Worm (Caenorhabditis elegans) whole organism, young adult: ENCODE measurements around the gene F18E9.7.

Experiments
- F39B2.1 ChIP-seq: fragments of 200-800 bp; sonication (Bioruptor generic); IDR thresholded peaks from 2 replicates; pipeline ENCODE4 v1.3.6; 2022; ENCODE audit warnings: missing genetic modification reagents, missing genetic modification characterization, missing compliant biosample characterization
- K11D2.4 ChIP-seq: fragments of 200-800 bp; sonication (Bioruptor generic); IDR thresholded peaks from 2 replicates; pipeline ENCODE4 v1.3.6; 2022; ENCODE audit warnings: missing genetic modification reagents, missing genetic modification characterization, missing compliant biosample characterization
- K12H6.12 ChIP-seq: fragments of 200-800 bp; sonication (Bioruptor generic); optimal IDR thresholded peaks from 2 replicates; lab custom pipeline; 2018; ENCODE audit warnings: mild to moderate bottlenecking, missing genetic modification characterization, missing compliant biosample characterization
- T07F8.4 ChIP-seq: sonication (generic microtip); optimal IDR thresholded peaks from 2 replicates; lab custom pipeline; 2016; ENCODE audit warnings: mild to moderate bottlenecking, missing genetic modification characterization, moderate library complexity, missing compliant biosample characterization
- Y53G8AR.9 ChIP-seq: fragments of 200-800 bp; sonication (Bioruptor generic); conservative IDR thresholded peaks from 2 replicates; pipeline ENCODE4 v1.3.6; 2022; ENCODE audit warnings: missing genetic modification reagents, missing genetic modification characterization, missing compliant biosample characterization
- Y56A3A.18 ChIP-seq: fragments of 200-800 bp; sonication (Bioruptor generic); IDR thresholded peaks from 2 replicates; pipeline ENCODE4 v1.3.6; 2022; ENCODE audit warnings: missing genetic modification reagents, missing genetic modification characterization, missing compliant biosample characterization
- Y79H2A.3 ChIP-seq: fragments of 200-800 bp; sonication (Bioruptor generic); conservative IDR thresholded peaks from 2 replicates; pipeline ENCODE4 v1.3.6; 2022; ENCODE audit warnings: missing genetic modification reagents, missing genetic modification characterization, missing compliant biosample characterization
- ZK185.1 ChIP-seq: sonication (generic microtip); optimal IDR thresholded peaks from 2 replicates; lab custom pipeline; 2016; ENCODE audit warnings: mild to moderate bottlenecking, missing genetic modification characterization, missing compliant biosample characterization; ENCODE audit not compliant: poor library complexity, severe bottlenecking
- athp-1 ChIP-seq: sonication (generic microtip); optimal IDR thresholded peaks from 2 replicates; lab custom pipeline; 2017; ENCODE audit warnings: mild to moderate bottlenecking, missing genetic modification characterization, missing compliant biosample characterization
- attf-3 ChIP-seq: fragments of 200-800 bp; sonication (Bioruptor generic); conservative IDR thresholded peaks from 2 replicates; pipeline ENCODE4 v1.3.6; 2022; ENCODE audit warnings: missing genetic modification reagents, missing genetic modification characterization, missing compliant biosample characterization
- attf-6 ChIP-seq: fragments of 200-800 bp; sonication (Bioruptor generic); IDR thresholded peaks from 2 replicates; pipeline ENCODE4 v1.3.6; 2022; ENCODE audit warnings: missing genetic modification reagents, missing genetic modification characterization, missing compliant biosample characterization
- cebp-1 ChIP-seq, 2 experiments: fragments of 200-800 bp in 1 of 2; sonication (Bioruptor generic) in 1 of 2; sonication (generic microtip) in 1 of 2; IDR thresholded peaks in 1 of 2; optimal IDR thresholded peaks in 1 of 2; 2 replicates each; pipeline versions ENCODE4 v1.3.6 to Lab custom; 2017 to 2022; ENCODE audit warnings: missing compliant biosample characterization in 2 of 2, missing genetic modification characterization in 2 of 2, mild to moderate bottlenecking in 1 of 2, missing genetic modification reagents in 1 of 2, moderate library complexity in 1 of 2
- cebp-2 ChIP-seq: fragments of 200-800 bp; sonication (Bioruptor generic); IDR thresholded peaks from 2 replicates; pipeline ENCODE4 v1.3.6; 2022; ENCODE audit warnings: missing genetic modification characterization, missing compliant biosample characterization
- ceh-100 ChIP-seq: fragments of 200-800 bp; sonication (Bioruptor generic); IDR thresholded peaks from 2 replicates; pipeline ENCODE4 v1.3.6; 2022; ENCODE audit warnings: missing genetic modification reagents, missing genetic modification characterization, missing compliant biosample characterization
- ceh-79 ChIP-seq: sonication (generic microtip); optimal IDR thresholded peaks from 2 replicates; lab custom pipeline; 2017; ENCODE audit warnings: mild to moderate bottlenecking, missing genetic modification characterization, missing compliant biosample characterization
- dpff-1 ChIP-seq: sonication (generic microtip); optimal IDR thresholded peaks from 2 replicates; lab custom pipeline; 2017; ENCODE audit warnings: mild to moderate bottlenecking, missing genetic modification characterization, missing compliant biosample characterization
- egl-18 ChIP-seq: fragments of 200-800 bp; sonication (Bioruptor generic); IDR thresholded peaks from 2 replicates; pipeline ENCODE4 v1.3.6; 2022; ENCODE audit warnings: missing genetic modification reagents, missing genetic modification characterization, missing compliant biosample characterization
- egl-44 ChIP-seq: fragments of 200-800 bp; sonication (Bioruptor generic); IDR thresholded peaks from 2 replicates; pipeline ENCODE4 v1.3.6; 2022; ENCODE audit warnings: missing genetic modification reagents, missing genetic modification characterization, missing compliant biosample characterization
- egrh-3 ChIP-seq: fragments of 200-800 bp; sonication (Bioruptor generic); IDR thresholded peaks from 2 replicates; pipeline ENCODE4 v1.3.6; 2022; ENCODE audit warnings: missing genetic modification reagents, missing genetic modification characterization, missing compliant biosample characterization
- hlh-12 ChIP-seq: sonication (generic microtip); optimal IDR thresholded peaks from 2 replicates; lab custom pipeline; 2016; ENCODE audit warnings: missing genetic modification characterization, missing compliant biosample characterization
- hlh-26 ChIP-seq: fragments of 200-800 bp; sonication (Bioruptor generic); conservative IDR thresholded peaks from 2 replicates; pipeline ENCODE4 v1.3.6; 2022; ENCODE audit warnings: missing genetic modification reagents, missing genetic modification characterization, missing compliant biosample characterization
- hmg-1.2 ChIP-seq: fragments of 200-800 bp; sonication (Bioruptor generic); IDR thresholded peaks from 2 replicates; pipeline ENCODE4 v1.3.6; 2022; ENCODE audit warnings: missing genetic modification reagents, missing genetic modification characterization, missing compliant biosample characterization
- hrde-1 ChIP-seq: sonication (generic microtip); optimal IDR thresholded peaks from 2 replicates; lab custom pipeline; 2016; ENCODE audit warnings: missing genetic modification characterization, mild to moderate bottlenecking, missing compliant biosample characterization, moderate library complexity, missing genotype, missing genetic modification reagents, borderline replicate concordance
- lag-1 ChIP-seq: fragments of 200-800 bp; sonication (Bioruptor generic); IDR thresholded peaks from 2 replicates; pipeline ENCODE4 v1.3.6; 2022; ENCODE audit warnings: missing genetic modification reagents, missing genetic modification characterization, missing compliant biosample characterization
- let-607 ChIP-seq, 2 experiments: fragments of 200-800 bp in 1 of 2; sonication (Bioruptor generic) in 1 of 2; sonication (generic microtip) in 1 of 2; optimal IDR thresholded peaks; 2 replicates each; lab custom pipeline; 2016 to 2018; ENCODE audit warnings: mild to moderate bottlenecking in 2 of 2, missing compliant biosample characterization in 2 of 2, missing genetic modification characterization in 2 of 2, moderate library complexity in 2 of 2, missing genotype in 1 of 2
- lsy-27 ChIP-seq: sonication (generic microtip); optimal IDR thresholded peaks from 2 replicates; lab custom pipeline; 2017; ENCODE audit warnings: missing genetic modification characterization, mild to moderate bottlenecking, missing compliant biosample characterization, antibody characterized with exemption, missing genotype, borderline replicate concordance; ENCODE audit not compliant: insufficient read depth
- madf-10 ChIP-seq: sonication (generic microtip); optimal IDR thresholded peaks from 2 replicates; lab custom pipeline; 2016; ENCODE audit warnings: mild to moderate bottlenecking, missing genetic modification characterization, missing compliant biosample characterization
- mcd-1 ChIP-seq: fragments of 200-800 bp; sonication (Bioruptor generic); IDR thresholded peaks from 2 replicates; pipeline ENCODE4 v1.3.6; 2022; ENCODE audit warnings: missing genetic modification reagents, missing genetic modification characterization, missing compliant biosample characterization
- mel-28 ChIP-seq: sonication (generic microtip); optimal IDR thresholded peaks from 2 replicates; lab custom pipeline; 2016; ENCODE audit warnings: borderline replicate concordance, mild to moderate bottlenecking, missing genetic modification characterization, missing compliant biosample characterization
- nhr-27 ChIP-seq: fragments of 200-800 bp; sonication (Bioruptor generic); optimal IDR thresholded peaks from 2 replicates; lab custom pipeline; 2018; ENCODE audit warnings: mild to moderate bottlenecking, missing genetic modification characterization, moderate library complexity, missing compliant biosample characterization
- nhr-80 ChIP-seq: sonication (generic microtip); optimal IDR thresholded peaks from 2 replicates; lab custom pipeline; 2016; ENCODE audit warnings: missing genetic modification characterization, missing compliant biosample characterization
- nhr-90 ChIP-seq: sonication (generic microtip); optimal IDR thresholded peaks from 2 replicates; lab custom pipeline; 2016; ENCODE audit warnings: missing genotype, mild to moderate bottlenecking, missing genetic modification characterization, missing compliant biosample characterization
- rec-8 ChIP-seq, 2 experiments: sonication (generic microtip); optimal IDR thresholded peaks; 2 replicates each; lab custom pipeline; 2016; ENCODE audit warnings: mild to moderate bottlenecking in 2 of 2, missing genetic modification characterization in 2 of 2, missing genetic modification reagents in 2 of 2, missing genotype in 2 of 2, missing biosample characterization in 1 of 2, missing compliant biosample characterization in 1 of 2, moderate library complexity in 1 of 2
- rpc-1 ChIP-seq, 2 experiments: fragments of 150-350 bp in 1 of 2; sonication (generic microtip) in 1 of 2; optimal IDR thresholded peaks; 2 replicates each; lab custom pipeline; 2014 to 2018; ENCODE audit warnings: missing biosample characterization in 1 of 2, missing genetic modification characterization in 1 of 2, missing genetic modification reagents in 1 of 2, missing genotype in 1 of 2
- snpc-1.3 ChIP-seq: sonication (generic microtip); optimal IDR thresholded peaks from 2 replicates; lab custom pipeline; 2017; ENCODE audit warnings: missing genetic modification characterization, mild to moderate bottlenecking, missing compliant biosample characterization, antibody characterized with exemption, moderate library complexity, missing genotype, missing genetic modification reagents; ENCODE audit not compliant: insufficient read depth
- somi-1 ChIP-seq: fragments of 200-800 bp; sonication (Bioruptor generic); optimal IDR thresholded peaks from 2 replicates; lab custom pipeline; 2018; ENCODE audit warnings: mild to moderate bottlenecking, missing genetic modification characterization, missing compliant biosample characterization
- sptf-2 ChIP-seq: fragments of 200-800 bp; sonication (Bioruptor generic); optimal IDR thresholded peaks from 2 replicates; lab custom pipeline; 2018; ENCODE audit warnings: mild to moderate bottlenecking, missing genetic modification characterization, missing compliant biosample characterization
- tlf-1 ChIP-seq: fragments of 200-800 bp; sonication (Bioruptor generic); optimal IDR thresholded peaks from 2 replicates; lab custom pipeline; 2018; ENCODE audit warnings: mild to moderate bottlenecking, missing genetic modification characterization, missing compliant biosample characterization
- zfh-2 ChIP-seq: fragments of 200-800 bp; sonication (Bioruptor generic); conservative IDR thresholded peaks from 2 replicates; pipeline ENCODE4 v1.3.6; 2022; ENCODE audit warnings: missing genetic modification reagents, missing genetic modification characterization, missing compliant biosample characterization
- ztf-18 ChIP-seq: sonication (generic microtip); optimal IDR thresholded peaks from 2 replicates; lab custom pipeline; 2016; ENCODE audit warnings: missing genotype, mild to moderate bottlenecking, missing genetic modification characterization, missing compliant biosample characterization

The F18E9.7 gene

DNA sequence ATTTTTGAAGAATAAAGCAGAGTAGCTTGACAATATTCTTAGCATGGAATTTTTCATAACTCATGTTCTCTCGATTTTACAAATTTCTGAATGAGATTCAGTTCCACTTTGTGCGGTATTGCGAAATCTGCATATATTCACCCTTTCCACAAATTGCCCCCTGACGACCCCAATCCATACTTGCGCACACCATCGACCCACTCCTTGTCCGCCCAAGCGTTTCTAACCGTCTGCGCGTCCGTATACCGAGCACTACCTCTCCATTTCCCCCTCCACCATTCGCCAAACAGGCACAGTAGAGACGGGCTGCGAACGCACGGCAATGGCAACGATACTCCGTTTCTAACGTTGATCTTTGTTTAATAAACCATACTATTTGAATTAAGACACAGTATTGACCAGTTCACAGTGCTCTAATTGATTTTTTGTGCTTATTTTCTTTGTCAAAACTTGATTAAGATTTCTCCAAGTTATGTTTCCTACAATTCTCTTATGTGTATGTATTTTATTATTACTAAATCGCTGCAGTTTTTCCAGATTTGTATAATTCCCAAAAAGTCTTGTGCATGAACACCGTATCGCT lies 40.8 kb downstream of the F18E9.7 start, which contains the start of gene utx-1 (continued):
- TF ChIP-seq cebp-1 (GFP tag; IDR thresholded peaks at IDR 0.05; lab: Robert Waterston, UW) (peak; percentile 86), cebp-1 (tag; optimal IDR thresholded peaks at IDR 0.05; lab: Kevin White, UChicago) (peak; percentile 98), rpc-1 (optimal IDR thresholded peaks at IDR 0.05; lab: Kevin White, UChicago) (no peak), rpc-1 (tag; optimal IDR thresholded peaks at IDR 0.05; lab: Kevin White, UChicago) (no peak), dpff-1 (no peak), mel-28 (tag; lab: Kevin White, UChicago) (no peak), let-607 (tag; optimal IDR thresholded peaks at IDR 0.05; lab: Kevin White, UChicago) (no peak), F39B2.1 (no peak), ztf-18 (tag; lab: Kevin White, UChicago) (peak; percentile 9), ceh-100 (GFP tag; lab: Robert Waterston, UW) (no peak), Y53G8AR.9 (GFP tag; lab: Robert Waterston, UW) (no peak), cebp-2 (GFP tag; lab: Robert Waterston, UW) (no peak), lag-1 (GFP tag; lab: Robert Waterston, UW) (no peak), nhr-80 (tag; lab: Kevin White, UChicago) (no peak), ZK185.1 (peak; percentile 16), hlh-26 (no peak), Y56A3A.18 (no peak), attf-3 (peak; percentile 78), hmg-1.2 (peak; percentile 83; the same call in 1 of the 2 replicates), egl-44 (GFP tag; lab: Robert Waterston, UW) (no peak), sptf-2 (GFP tag; lab: Kevin White, UChicago) (no peak), hlh-12 (tag; lab: Kevin White, UChicago) (no peak), attf-6 (GFP tag; lab: Robert Waterston, UW) (no peak), K11D2.4 (no peak)

DNA sequence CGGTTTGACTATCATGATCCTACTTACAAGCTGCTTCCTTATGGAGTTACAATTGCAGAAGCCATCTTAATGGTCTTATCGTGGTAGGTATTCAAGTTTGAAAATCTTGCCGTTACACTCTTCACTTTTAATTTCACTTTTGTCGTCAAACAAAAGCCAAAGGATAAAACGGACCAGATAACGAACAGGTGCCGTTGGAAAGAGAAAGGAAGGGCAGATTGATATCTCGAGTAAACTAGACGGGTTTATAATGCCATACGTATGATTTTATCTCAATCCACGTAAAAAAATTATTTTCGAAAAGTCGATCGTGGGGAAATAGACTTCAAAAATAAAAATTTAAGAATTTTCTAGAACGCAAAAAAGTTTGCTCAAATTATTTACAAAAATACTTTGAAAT lies 43.5 kb downstream of the F18E9.7 start:
- TF ChIP-seq lsy-27: no peak
- TF ChIP-seq nhr-27 (tag; lab: Kevin White, UChicago): no peak
- no peak for TF ChIP-seq egl-18 (GFP tag; lab: Robert Waterston, UW)
- TF ChIP-seq tlf-1 (GFP tag; lab: Kevin White, UChicago): no peak
- TF ChIP-seq ceh-79 (tag; lab: Kevin White, UChicago): no peak
- TF ChIP-seq mel-28 (tag; lab: Kevin White, UChicago): no peak
- TF ChIP-seq Y79H2A.3 (GFP tag; lab: Robert Waterston, UW): no peak
- TF ChIP-seq T07F8.4: no peak
- TF ChIP-seq egrh-3 (GFP tag; lab: Robert Waterston, UW): no peak
- no peak for TF ChIP-seq hrde-1 (tag; lab: Kevin White, UChicago)
- TF ChIP-seq madf-10: no peak
- TF ChIP-seq athp-1: no peak

ce11 chrX:8551687-8552327 lies 45.7 kb downstream of the F18E9.7 start, which contains the start of gene dhhc-14:
dhhc-14 (plus strand) TSS chrX:8552277.
- TF ChIP-seq zfh-2 (GFP tag; lab: Robert Waterston, UW) (peak; percentile 51; the same call in 1 of the 2 replicates), egl-18 (GFP tag; lab: Robert Waterston, UW) (0 out of 2 replicates have a peak, but pooled peaks have one; percentile 27), K12H6.12 (tag; lab: Kevin White, UChicago) (peak; percentile 10), somi-1 (no peak), nhr-90 (tag; lab: Kevin White, UChicago) (no peak), rec-8 (tag; optimal IDR thresholded peaks at IDR 0.05; lab: Kevin White, UChicago) (no peak), snpc-1.3 (no peak), mcd-1 (GFP tag; lab: Robert Waterston, UW) (peak; percentile 84), cebp-1 (GFP tag; IDR thresholded peaks at IDR 0.05; lab: Robert Waterston, UW) (no peak), cebp-1 (tag; optimal IDR thresholded peaks at IDR 0.05; lab: Kevin White, UChicago) (peak; percentile 26)
